Worm (Caenorhabditis elegans) whole organism, L4 larva: ENCODE data around the gene F28C1.1.

Experiments used
- D1046.2 ChIP-seq: fragments of 200-800 bp; sonication (Bioruptor generic); IDR thresholded peaks from 2 replicates; pipeline ENCODE4 v1.3.6; 2022; ENCODE audit warnings: missing genetic modification characterization, missing compliant biosample characterization
- F10B5.3 ChIP-seq: sonication (generic microtip); optimal IDR thresholded peaks from 2 replicates; lab custom pipeline; 2016; ENCODE audit warnings: mild to moderate bottlenecking, missing genetic modification characterization, missing compliant biosample characterization
- F26F4.8 ChIP-seq: fragments of 200-800 bp; sonication (Bioruptor generic); conservative IDR thresholded peaks from 2 replicates; pipeline ENCODE4 v1.3.6; 2022; ENCODE audit warnings: missing genetic modification characterization, missing compliant biosample characterization
- Y48G9A.11 ChIP-seq: fragments of 200-800 bp; sonication (Bioruptor generic); IDR thresholded peaks from 2 replicates; pipeline ENCODE4 v1.3.6; 2022; ENCODE audit warnings: missing genetic modification reagents, missing genetic modification characterization, missing compliant biosample characterization
- Y75B8A.6 ChIP-seq: fragments of 200-800 bp; sonication (Bioruptor generic); IDR thresholded peaks from 2 replicates; pipeline ENCODE4 v1.3.6; 2022; ENCODE audit warnings: missing genetic modification reagents, missing genetic modification characterization, missing compliant biosample characterization
- ZK546.5 ChIP-seq, 2 experiments: sonication (generic microtip); optimal IDR thresholded peaks; 2 replicates each; lab custom pipeline; 2017; ENCODE audit warnings: missing biosample characterization in 2 of 2, missing genetic modification characterization in 2 of 2
- aha-1 ChIP-seq: fragments of 150-350 bp; peaks from one replicate; lab custom pipeline; 2014; ENCODE audit warnings: missing biosample characterization, missing genetic modification characterization
- arid-1 ChIP-seq: fragments of 200-800 bp; sonication (Bioruptor generic); conservative IDR thresholded peaks from 2 replicates; pipeline ENCODE4 v1.3.6; 2022; ENCODE audit warnings: missing genetic modification reagents, missing genetic modification characterization, missing compliant biosample characterization
- attf-4 ChIP-seq: sonication (generic microtip); optimal IDR thresholded peaks from 3 replicates; lab custom pipeline; 2017; ENCODE audit warnings: missing biosample characterization, missing genetic modification characterization
- ceh-20 ChIP-seq: fragments of 200-800 bp; sonication (Bioruptor generic); IDR thresholded peaks from 2 replicates; pipeline ENCODE4 v1.3.6; 2022; ENCODE audit warnings: missing genetic modification reagents, missing genetic modification characterization, missing compliant biosample characterization
- ceh-28 ChIP-seq: fragments of 150-350 bp; optimal IDR thresholded peaks from 2 replicates; lab custom pipeline; 2014; ENCODE audit warnings: missing biosample characterization, missing genetic modification reagents, missing genetic modification characterization
- ceh-44 ChIP-seq: fragments of 200-800 bp; sonication (Bioruptor generic); IDR thresholded peaks from 2 replicates; pipeline ENCODE4 v1.3.6; 2022; ENCODE audit warnings: missing genetic modification reagents, missing genetic modification characterization, missing compliant biosample characterization
- ceh-62 ChIP-seq: sonication (generic microtip); optimal IDR thresholded peaks from 2 replicates; lab custom pipeline; 2017; ENCODE audit warnings: missing biosample characterization, missing genetic modification characterization
- ceh-82 ChIP-seq: sonication (generic microtip); optimal IDR thresholded peaks from 2 replicates; lab custom pipeline; 2017; ENCODE audit warnings: missing biosample characterization, missing genetic modification characterization
- cey-2 ChIP-seq: sonication (generic microtip); optimal IDR thresholded peaks from 3 replicates; lab custom pipeline; 2017; ENCODE audit warnings: missing genetic modification characterization, mild to moderate bottlenecking, missing compliant biosample characterization, antibody characterized with exemption, borderline replicate concordance; ENCODE audit not compliant: insufficient read depth
- daf-12 ChIP-seq: fragments of 150-350 bp; optimal IDR thresholded peaks from 2 replicates; lab custom pipeline; 2014; ENCODE audit warnings: missing biosample characterization, missing genetic modification reagents, missing genetic modification characterization
- daf-8 ChIP-seq: fragments of 200-800 bp; sonication (Bioruptor generic); IDR thresholded peaks from 2 replicates; pipeline ENCODE4 v1.3.6; 2022; ENCODE audit warnings: missing genetic modification characterization, missing compliant biosample characterization
- dmd-6 ChIP-seq: fragments of 200-800 bp; sonication (Bioruptor generic); IDR thresholded peaks from 2 replicates; pipeline ENCODE4 v1.3.6; 2022; ENCODE audit warnings: missing genetic modification reagents, missing genetic modification characterization, missing compliant biosample characterization
- dmd-8 ChIP-seq: fragments of 200-800 bp; sonication (Bioruptor generic); IDR thresholded peaks from 2 replicates; pipeline ENCODE4 v1.3.6; 2022; ENCODE audit warnings: missing genetic modification characterization, missing compliant biosample characterization
- dmd-9 ChIP-seq: fragments of 200-800 bp; sonication (Bioruptor generic); IDR thresholded peaks from 2 replicates; pipeline ENCODE4 v1.3.6; 2022; ENCODE audit warnings: missing genetic modification reagents, missing genetic modification characterization, missing compliant biosample characterization
- dpl-1 ChIP-seq: fragments of 150-350 bp; optimal IDR thresholded peaks from 2 replicates; lab custom pipeline; 2014; ENCODE audit warnings: missing biosample characterization, missing genetic modification reagents, missing genetic modification characterization
- duxl-1 ChIP-seq: sonication (generic microtip); optimal IDR thresholded peaks from 2 replicates; lab custom pipeline; 2016; ENCODE audit warnings: mild to moderate bottlenecking, missing genetic modification characterization, moderate library complexity, missing compliant biosample characterization; ENCODE audit not compliant: poor library complexity
- dve-1 ChIP-seq: sonication (generic microtip); optimal IDR thresholded peaks from 2 replicates; lab custom pipeline; 2017; ENCODE audit warnings: antibody characterized with exemption, mild to moderate bottlenecking, missing genetic modification characterization, missing compliant biosample characterization; ENCODE audit not compliant: insufficient read depth
- egl-43 ChIP-seq: fragments of 200-800 bp; sonication (Bioruptor generic); IDR thresholded peaks from 2 replicates; pipeline ENCODE4 v1.3.6; 2022; ENCODE audit warnings: missing genetic modification reagents, missing genetic modification characterization, missing compliant biosample characterization
- fkh-10 ChIP-seq: fragments of 150-350 bp; optimal IDR thresholded peaks from 2 replicates; lab custom pipeline; 2014; ENCODE audit warnings: missing biosample characterization, missing genetic modification reagents, missing genetic modification characterization
- gei-8 ChIP-seq: fragments of 200-800 bp; sonication (Bioruptor generic); optimal IDR thresholded peaks from 2 replicates; lab custom pipeline; 2018; ENCODE audit warnings: mild to moderate bottlenecking, missing genetic modification characterization, missing compliant biosample characterization
- hmg-1.1 ChIP-seq: fragments of 200-800 bp; sonication (Bioruptor generic); IDR thresholded peaks from 2 replicates; pipeline ENCODE4 v1.3.6; 2022; ENCODE audit warnings: missing genetic modification reagents, missing genetic modification characterization, missing compliant biosample characterization
- jun-1 ChIP-seq: fragments of 150-350 bp; optimal IDR thresholded peaks from 2 replicates; lab custom pipeline; 2014; ENCODE audit warnings: missing biosample characterization, missing genetic modification reagents, missing genetic modification characterization
- lin-13 ChIP-seq: fragments of 150-350 bp; optimal IDR thresholded peaks from 2 replicates; lab custom pipeline; 2014; ENCODE audit warnings: missing biosample characterization, missing genetic modification reagents, missing genetic modification characterization
- lin-29 ChIP-seq: fragments of 200-800 bp; sonication (Bioruptor generic); IDR thresholded peaks from 2 replicates; pipeline ENCODE4 v1.3.6; 2022; ENCODE audit warnings: missing genetic modification reagents, missing genetic modification characterization, missing compliant biosample characterization
- mdl-1 ChIP-seq, 2 experiments: fragments of 150-350 bp in 1 of 2; sonication (generic microtip) in 1 of 2; optimal IDR thresholded peaks; 2 replicates each; lab custom pipeline; 2014 to 2017; ENCODE audit warnings: missing biosample characterization in 2 of 2, missing genetic modification characterization in 2 of 2
- mes-2 ChIP-seq: sonication (generic microtip); optimal IDR thresholded peaks from 2 replicates; lab custom pipeline; 2016; ENCODE audit warnings: missing genotype, mild to moderate bottlenecking, missing genetic modification characterization, missing compliant biosample characterization; ENCODE audit not compliant: poor library complexity, severe bottlenecking
- nhr-10 ChIP-seq: fragments of 150-350 bp; optimal IDR thresholded peaks from 2 replicates; lab custom pipeline; 2014; ENCODE audit warnings: missing biosample characterization, missing genetic modification characterization
- nhr-11 ChIP-seq: fragments of 150-350 bp; optimal IDR thresholded peaks from 2 replicates; lab custom pipeline; 2014; ENCODE audit warnings: missing biosample characterization, missing genetic modification characterization
- nhr-111 ChIP-seq: fragments of 200-800 bp; sonication (Bioruptor generic); optimal IDR thresholded peaks from 2 replicates; lab custom pipeline; 2018; ENCODE audit warnings: mild to moderate bottlenecking, missing genetic modification characterization, missing compliant biosample characterization
- nhr-237 ChIP-seq: sonication (generic microtip); optimal IDR thresholded peaks from 2 replicates; lab custom pipeline; 2017; ENCODE audit warnings: missing biosample characterization, missing genetic modification characterization
- nhr-42 ChIP-seq: fragments of 200-800 bp; sonication (Bioruptor generic); IDR thresholded peaks from 2 replicates; pipeline ENCODE4 v1.3.6; 2022; ENCODE audit warnings: missing genetic modification characterization, missing compliant biosample characterization
- nhr-77 ChIP-seq: fragments of 150-350 bp; optimal IDR thresholded peaks from 2 replicates; lab custom pipeline; 2014; ENCODE audit warnings: missing biosample characterization, missing genetic modification characterization
- php-3 ChIP-seq: fragments of 200-800 bp; sonication (Bioruptor generic); IDR thresholded peaks from 2 replicates; pipeline ENCODE4 v1.3.6; 2022; ENCODE audit warnings: missing genetic modification reagents, missing genetic modification characterization, missing compliant biosample characterization
- saeg-2 ChIP-seq: fragments of 200-800 bp; sonication (Bioruptor generic); IDR thresholded peaks from 2 replicates; pipeline ENCODE4 v1.3.6; 2022; ENCODE audit warnings: missing genetic modification reagents, missing genetic modification characterization, missing compliant biosample characterization
- sdz-12 ChIP-seq: fragments of 200-800 bp; sonication (Bioruptor generic); optimal IDR thresholded peaks from 2 replicates; lab custom pipeline; 2018; ENCODE audit warnings: mild to moderate bottlenecking, missing genetic modification characterization, missing compliant biosample characterization
- skn-1 ChIP-seq: fragments of 150-350 bp; optimal IDR thresholded peaks from 2 replicates; lab custom pipeline; 2014; ENCODE audit warnings: missing biosample characterization, missing genetic modification characterization
- spr-1 ChIP-seq: sonication (generic microtip); optimal IDR thresholded peaks from 2 replicates; lab custom pipeline; 2016; ENCODE audit warnings: mild to moderate bottlenecking, missing genetic modification characterization, missing compliant biosample characterization
- spr-3 ChIP-seq: fragments of 200-800 bp; sonication (Bioruptor generic); optimal IDR thresholded peaks from 2 replicates; lab custom pipeline; 2018; ENCODE audit warnings: mild to moderate bottlenecking, missing genetic modification characterization, missing compliant biosample characterization
- unc-130 ChIP-seq: sonication (generic microtip); optimal IDR thresholded peaks from 2 replicates; lab custom pipeline; 2016; ENCODE audit warnings: missing genetic modification reagents, missing genetic modification characterization, missing compliant biosample characterization
- vab-7 ChIP-seq: fragments of 200-800 bp; sonication (Bioruptor generic); IDR thresholded peaks from 2 replicates; pipeline ENCODE4 v1.3.6; 2022; ENCODE audit warnings: missing genetic modification reagents, missing genetic modification characterization, missing compliant biosample characterization
- zag-1 ChIP-seq: fragments of 150-350 bp; optimal IDR thresholded peaks from 2 replicates; lab custom pipeline; 2014; ENCODE audit warnings: missing biosample characterization, missing genetic modification characterization
- zfp-3 ChIP-seq: fragments of 200-800 bp; sonication (Bioruptor generic); conservative IDR thresholded peaks from 2 replicates; pipeline ENCODE4 v1.3.6; 2022; ENCODE audit warnings: missing genetic modification reagents, missing genetic modification characterization, missing compliant biosample characterization
- zip-11 ChIP-seq: fragments of 200-800 bp; sonication (Bioruptor generic); IDR thresholded peaks from 2 replicates; pipeline ENCODE4 v1.3.6; 2022; ENCODE audit warnings: missing genetic modification characterization, missing compliant biosample characterization
- ztf-7 ChIP-seq: fragments of 150-350 bp; optimal IDR thresholded peaks from 2 replicates; lab custom pipeline; 2014; ENCODE audit warnings: missing biosample characterization, missing genetic modification characterization

F28C1.1 gene

ce11 chrV:12462908-12463307 lies 12.3 kb downstream of the F28C1.1 start, which contains the start of gene egl-10 (continued):
- TF ChIP-seq dmd-6 (GFP tag; lab: Robert Waterston, UW) (no peak), cey-2 (no peak), hmg-1.1 (0 out of 2 replicates have a peak, but pooled peaks have one; percentile 21)
- TF ChIP-seq, all 104 proteins: peak for 5

ce11 chrV:12465399-12465798 lies 14.8 kb downstream of the F28C1.1 start:
- TF ChIP-seq ZK546.5 (tag; optimal IDR thresholded peaks at IDR 0.05; lab: Kevin White, UChicago) (no peak), zag-1 (tag; lab: Kevin White, UChicago) (peak; percentile 14), Y75B8A.6 (GFP tag; lab: Robert Waterston, UW) (0 out of 2 replicates have a peak, but pooled peaks have one; percentile 29), vab-7 (GFP tag; lab: Robert Waterston, UW) (0 out of 2 replicates have a peak, but pooled peaks have one; percentile 38), Y48G9A.11 (GFP tag; lab: Robert Waterston, UW) (no peak), dmd-8 (GFP tag; lab: Robert Waterston, UW) (0 out of 2 replicates have a peak, but pooled peaks have one; percentile 36), ceh-20 (GFP tag; lab: Robert Waterston, UW) (peak; percentile 85), duxl-1 (no peak), daf-8 (no peak), mdl-1 (tag; optimal IDR thresholded peaks at IDR 0.05; lab: Kevin White, UChicago) (peak in 1 of 2 experiments; percentile 68), fkh-10 (GFP tag; lab: Kevin White, UChicago) (peak; percentile 94), jun-1 (no peak), zip-11 (GFP tag; lab: Robert Waterston, UW) (no peak), F10B5.3 (tag; lab: Kevin White, UChicago) (no peak), F26F4.8 (no peak), dpl-1 (GFP tag; lab: Kevin White, UChicago) (peak; percentile 57), php-3 (GFP tag; lab: Robert Waterston, UW) (no peak), aha-1 (tag; lab: Kevin White, UChicago) (no peak), ceh-82 (no peak), dmd-6 (GFP tag; lab: Robert Waterston, UW) (peak; percentile 60), egl-43 (GFP tag; lab: Robert Waterston, UW) (peak; percentile 71), nhr-10 (tag; lab: Kevin White, UChicago) (no peak), dve-1 (tag; lab: Kevin White, UChicago) (peak; percentile 42), ztf-7 (tag; lab: Kevin White, UChicago) (no peak), arid-1 (no peak), lin-29 (no peak), attf-4 (no peak), saeg-2 (0 out of 2 replicates have a peak, but pooled peaks have one; percentile 27), skn-1 (tag; lab: Kevin White, UChicago) (no peak), spr-1 (tag; lab: Kevin White, UChicago) (no peak), ceh-44 (GFP tag; lab: Robert Waterston, UW) (no peak), daf-12 (no peak), lin-13 (GFP tag; lab: Kevin White, UChicago) (no peak), unc-130 (GFP tag; lab: Kevin White, UChicago) (no peak), sdz-12 (GFP tag; lab: Kevin White, UChicago) (no peak), nhr-111 (GFP tag; lab: Kevin White, UChicago) (no peak), D1046.2 (GFP tag; lab: Robert Waterston, UW) (no peak), gei-8 (GFP tag; lab: Kevin White, UChicago) (no peak), ceh-28 (tag; lab: Kevin White, UChicago) (peak; percentile 31), ceh-62 (tag; lab: Kevin White, UChicago) (no peak), cey-2 (no peak), nhr-11 (peak; percentile 80), nhr-237 (tag; lab: Kevin White, UChicago) (no peak), nhr-42 (no peak), nhr-77 (tag; lab: Kevin White, UChicago) (no peak), spr-3 (GFP tag; lab: Kevin White, UChicago) (no peak), dmd-9 (no peak), mes-2 (tag; lab: Kevin White, UChicago) (peak; percentile 39), zfp-3 (GFP tag; lab: Robert Waterston, UW) (no peak)
